Worm (Caenorhabditis elegans): ENCODE data around the gene T27E4.1.

DNA sequence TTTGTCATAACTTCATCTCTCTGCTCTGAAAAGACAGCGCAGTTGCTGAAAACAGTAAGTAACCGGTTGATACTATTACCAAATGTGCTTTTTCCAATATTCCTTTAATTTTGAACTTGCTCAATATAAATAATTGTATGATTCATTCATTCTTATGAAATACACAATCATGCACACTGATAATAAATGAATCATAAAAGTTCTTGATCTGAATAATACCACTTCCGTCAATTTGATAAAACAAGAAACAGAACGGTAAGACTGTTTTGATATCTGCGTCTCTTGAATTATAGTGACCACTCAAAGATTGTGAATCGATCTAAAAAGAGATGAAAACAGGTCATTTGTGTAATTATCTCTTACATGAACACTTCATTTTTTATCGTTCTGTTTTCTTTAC is 34.2 kb downstream of the T27E4.1 start, which contains the start of gene F21C10.4:
- TF ChIP-seq him-1 (tag; optimal IDR thresholded peaks at IDR 0.05) (no peak), W03F9.2 (tag; optimal IDR thresholded peaks at IDR 0.05) (no peak)
